Fruit fly (Drosophila melanogaster): ENCODE results near the gene CG4592.
A peak's percentile ranks its signal among the peaks of the same experiment; 100 is the strongest.

dm6 chr2L:9887856-9888269 is 33.6 kb upstream of the CG4592 start, which contains the start of gene Fkbp59:
- TF ChIP-seq CG6808 (GFP tag; optimal IDR thresholded peaks at IDR 0.05) (no peak), fkh (GFP tag; optimal IDR thresholded peaks at IDR 0.05) (peak; percentile 34), CG6854 (GFP tag; optimal IDR thresholded peaks at IDR 0.05) (peak; percentile 13)

Measured in whole organism, prepupa.